Worm (Caenorhabditis elegans): Measurements from ENCODE around the gene Y39D8A.1.

The Y39D8A.1 gene

ce11 chrV:450757-451501 is 32.4 kb downstream of the Y39D8A.1 start, which contains the start of gene nhr-123:
nhr-123 (plus strand) TSS chrV:451451.
- TF ChIP-seq Y95B8A.8 (GFP tag; IDR thresholded peaks at IDR 0.05) (no peak), hmg-1.2 (GFP tag; IDR thresholded peaks at IDR 0.05) (peak; percentile 15; the same call in 1 of the 2 replicates)

ce11 chrV:453569-453968 is 35.0 kb downstream of the Y39D8A.1 start, which contains the start of gene nhr-98:
nhr-98 (plus strand) TSS chrV:453869.
- TF ChIP-seq atf-7 (tag; optimal IDR thresholded peaks at IDR 0.05) (no peak), B0336.3 (GFP tag; IDR thresholded peaks at IDR 0.05) (no peak), unc-130 (GFP tag; optimal IDR thresholded peaks at IDR 0.05) (no peak), K11D2.4 (GFP tag; IDR thresholded peaks at IDR 0.05) (no peak), Y79H2A.3 (GFP tag; conservative IDR thresholded peaks at IDR 0.05) (no peak), unc-62 (GFP tag; optimal IDR thresholded peaks at IDR 0.05) (no peak), B0035.1 (tag; optimal IDR thresholded peaks at IDR 0.05) (no peak), F57C9.4 (tag; optimal IDR thresholded peaks at IDR 0.05) (no peak), pha-4 (tag; optimal IDR thresholded peaks at IDR 0.05) (no peak), lin-26 (GFP tag; IDR thresholded peaks at IDR 0.05) (no peak), cebp-2 (GFP tag; IDR thresholded peaks at IDR 0.05) (no peak), ekl-4 (GFP tag; IDR thresholded peaks at IDR 0.05) (no peak), cebp-1 (GFP tag; IDR thresholded peaks at IDR 0.05) (no peak), cebp-1 (tag; optimal IDR thresholded peaks at IDR 0.05) (no peak)

ce11 chrV:457839-458238 is 39.3 kb downstream of the Y39D8A.1 start:
- TF ChIP-seq nfya-1 (tag; optimal IDR thresholded peaks at IDR 0.05; ENCODE audit: borderline replicate concordance, insufficient read depth) (no peak), pha-4 (tag; optimal IDR thresholded peaks at IDR 0.05) (peak; percentile 5), cebp-1 (GFP tag; IDR thresholded peaks at IDR 0.05) (no peak), cebp-1 (tag; optimal IDR thresholded peaks at IDR 0.05) (peak; percentile 72), F52B5.7 (tag; optimal IDR thresholded peaks at IDR 0.05) (no peak)

- TF ChIP-seq F57A8.1 (GFP tag; optimal IDR thresholded peaks at IDR 0.05) (no peak), pbrm-1 (GFP tag; IDR thresholded peaks at IDR 0.05) (no peak), ztf-26 (tag; optimal IDR thresholded peaks at IDR 0.05) (no peak), nhr-80 (tag; optimal IDR thresholded peaks at IDR 0.05) (peak; percentile 67), bed-2 (GFP tag; IDR thresholded peaks at IDR 0.05) (no peak)
Observed at ce11 chrV:459464-459863, 40.9 kb downstream of the Y39D8A.1 start, which contains the start of gene nhr-203. nhr-203 (plus strand) TSS chrV:459795.

- TF ChIP-seq Y53G8AR.9 (GFP tag; conservative IDR thresholded peaks at IDR 0.05) (no peak), nhr-80 (tag; optimal IDR thresholded peaks at IDR 0.05) (peak; percentile 49)
Observed at ce11 chrV:462263-462662, 43.7 kb downstream of the Y39D8A.1 start, which contains the start of gene nhr-202. nhr-202 (plus strand) TSS chrV:462588.

ce11 chrV:464800-465199 is 46.3 kb downstream of the Y39D8A.1 start, which contains the start of gene nhr-201:
nhr-201 (plus strand) TSS chrV:464828.
- TF ChIP-seq Y79H2A.3 (GFP tag; conservative IDR thresholded peaks at IDR 0.05) (no peak), madf-10 (tag; optimal IDR thresholded peaks at IDR 0.05) (no peak), dpl-1 (GFP tag; optimal IDR thresholded peaks at IDR 0.05) (no peak), nhr-120 (GFP tag; IDR thresholded peaks at IDR 0.05) (no peak), nhr-90 (tag; optimal IDR thresholded peaks at IDR 0.05) (no peak), nhr-80 (tag; optimal IDR thresholded peaks at IDR 0.05) (peak; percentile 11)

Measured in whole organism, young adult.